Fruit fly (Drosophila melanogaster) whole organism, wandering third instar larva: Measurements from ENCODE around the gene CG4042.

ENCODE experiments used
- Abd-B ChIP-seq: fragments of >200 bp; optimal IDR thresholded peaks from 2 replicates; lab custom pipeline; 2017; ENCODE audit warnings: missing biosample characterization, missing genetic modification characterization
- CG32264 ChIP-seq: fragments of 200-800 bp; sonication (Bioruptor generic); optimal IDR thresholded peaks from 2 replicates; lab custom pipeline; 2016; ENCODE audit warnings: missing biosample characterization, missing genetic modification characterization
- Dif ChIP-seq: fragments of 200-275, 200-300 bp; sonication (Bioruptor generic); optimal IDR thresholded peaks from 2 replicates; lab custom pipeline; 2018; ENCODE audit warnings: missing biosample characterization, missing genetic modification characterization; ENCODE audit not compliant: partially characterized antibody
- GATAd ChIP-seq: sonication (Bioruptor generic); optimal IDR thresholded peaks from 2 replicates; lab custom pipeline; 2016; ENCODE audit warnings: missing biosample characterization, missing genetic modification characterization
- HLH106 ChIP-seq: fragments of 200-800 bp; optimal IDR thresholded peaks from 3 replicates; lab custom pipeline; 2019; ENCODE audit warnings: missing biosample characterization, mild to moderate bottlenecking, missing genetic modification characterization, moderate library complexity
- Hnf4 ChIP-seq: fragments of 200-800 bp; sonication (Bioruptor generic); optimal IDR thresholded peaks from 2 replicates; lab custom pipeline; 2016; ENCODE audit warnings: missing biosample characterization, mild to moderate bottlenecking, missing genetic modification characterization
- Hr78 ChIP-seq: fragments of >200 bp; optimal IDR thresholded peaks from 2 replicates; lab custom pipeline; 2017; ENCODE audit warnings: missing biosample characterization, missing genetic modification characterization
- Hr83 ChIP-seq: fragments of 200-300 bp; sonication (Bioruptor generic); optimal IDR thresholded peaks from 2 replicates; lab custom pipeline; 2016; ENCODE audit warnings: missing biosample characterization, mild to moderate bottlenecking, missing genetic modification characterization, moderate library complexity; ENCODE audit not compliant: poor library complexity, severe bottlenecking
- Jra ChIP-seq: sonication (Bioruptor generic); optimal IDR thresholded peaks from 2 replicates; lab custom pipeline; 2016; ENCODE audit warnings: missing biosample characterization, missing genetic modification characterization
- Myc ChIP-seq: fragments of >200 bp; optimal IDR thresholded peaks from 2 replicates; lab custom pipeline; 2017
- OdsH ChIP-seq: fragments of 200-800 bp; sonication (Bioruptor generic); optimal IDR thresholded peaks from 2 replicates; lab custom pipeline; 2016; ENCODE audit warnings: missing biosample characterization, mild to moderate bottlenecking, missing genetic modification characterization
- Rel ChIP-seq, 2 experiments: fragments of 200-800 bp; sonication (Bioruptor generic) in 1 of 2; optimal IDR thresholded peaks; 2 replicates in 1 of 2; 3 replicates in 1 of 2; lab custom pipeline; 2016 to 2019; ENCODE audit warnings: mild to moderate bottlenecking in 2 of 2, missing biosample characterization in 2 of 2, missing genetic modification characterization in 2 of 2, moderate library complexity in 1 of 2
- Sp1 ChIP-seq: fragments of 200-800 bp; sonication (Bioruptor generic); optimal IDR thresholded peaks from 3 replicates; lab custom pipeline; 2019; ENCODE audit warnings: missing biosample characterization, mild to moderate bottlenecking, missing genetic modification characterization, moderate library complexity
- br ChIP-seq: fragments of 200-800 bp; sonication (Bioruptor generic); optimal IDR thresholded peaks from 2 replicates; lab custom pipeline; 2016; ENCODE audit warnings: missing biosample characterization, missing genetic modification characterization
- brk ChIP-seq: fragments of 200-800 bp; sonication (Bioruptor generic); optimal IDR thresholded peaks from 2 replicates; lab custom pipeline; 2016; ENCODE audit warnings: missing biosample characterization, mild to moderate bottlenecking, missing genetic modification characterization
- dmrt93B ChIP-seq: fragments of 200-800 bp; sonication (Bioruptor generic); optimal IDR thresholded peaks from 2 replicates; lab custom pipeline; 2018; ENCODE audit warnings: missing biosample characterization, mild to moderate bottlenecking, missing genetic modification characterization
- dsf ChIP-seq: sonication (Bioruptor generic); optimal IDR thresholded peaks from 2 replicates; lab custom pipeline; 2016; ENCODE audit warnings: missing biosample characterization, missing genetic modification characterization, borderline replicate concordance
- ey ChIP-seq: fragments of 200-800 bp; sonication (Bioruptor generic); optimal IDR thresholded peaks from 2 replicates; lab custom pipeline; 2016; ENCODE audit warnings: missing biosample characterization, missing genetic modification characterization
- foxo ChIP-seq, 2 experiments: fragments of 200-800 bp; sonication (Bioruptor generic); optimal IDR thresholded peaks; 2 replicates in 1 of 2; 3 replicates in 1 of 2; lab custom pipeline; 2016 to 2017; ENCODE audit warnings: missing biosample characterization in 2 of 2, missing genetic modification characterization in 2 of 2
- fru ChIP-seq: fragments of 200-800 bp; sonication (Bioruptor generic); optimal IDR thresholded peaks from 3 replicates; lab custom pipeline; 2016; ENCODE audit warnings: missing biosample characterization, mild to moderate bottlenecking, missing genetic modification characterization
- h ChIP-seq: fragments of 200-800 bp; sonication (Bioruptor generic); optimal IDR thresholded peaks from 3 replicates; lab custom pipeline; 2016; ENCODE audit warnings: missing biosample characterization, mild to moderate bottlenecking, missing genetic modification characterization
- jim ChIP-seq: fragments of 175-275, 200-325 bp; sonication (Bioruptor generic); optimal IDR thresholded peaks from 2 replicates; lab custom pipeline; 2016; ENCODE audit warnings: missing biosample characterization, mild to moderate bottlenecking, missing genetic modification characterization
- psq ChIP-seq: fragments of 200-800 bp; sonication (Bioruptor generic); optimal IDR thresholded peaks from 3 replicates; lab custom pipeline; 2017; ENCODE audit warnings: missing biosample characterization, mild to moderate bottlenecking, missing genetic modification characterization, moderate library complexity
- rgr ChIP-seq: fragments of 200-800 bp; sonication (Bioruptor generic); optimal IDR thresholded peaks from 3 replicates; lab custom pipeline; 2016; ENCODE audit warnings: missing biosample characterization, mild to moderate bottlenecking, missing genetic modification characterization
- sage ChIP-seq: fragments of 200-800 bp; sonication (Bioruptor generic); optimal IDR thresholded peaks from 2 replicates; lab custom pipeline; 2016; ENCODE audit warnings: missing biosample characterization, mild to moderate bottlenecking, missing genetic modification characterization
- sv ChIP-seq: fragments of 200-800 bp; sonication (Bioruptor generic); optimal IDR thresholded peaks from 3 replicates; lab custom pipeline; 2016; ENCODE audit warnings: missing biosample characterization, missing genetic modification characterization
- usp ChIP-seq: fragments of >200 bp; optimal IDR thresholded peaks from 2 replicates; lab custom pipeline; 2017; ENCODE audit warnings: missing biosample characterization, missing genetic modification characterization
- woc ChIP-seq: sonication (Bioruptor generic); optimal IDR thresholded peaks from 2 replicates; lab custom pipeline; 2016; ENCODE audit warnings: missing biosample characterization, mild to moderate bottlenecking, missing genetic modification characterization

The CG4042 gene

dm6 chr3L:20771001-20771890 lies at the start of gene CG4042, which contains the start of gene Pitslre:
TSS of gene CG4042 (minus strand) at chr3L:20771507.
TSS of gene Pitslre (plus strand) at chr3L:20771528.
- TF ChIP-seq sv (peak; percentile 35), jim (no peak), Jra (GFP tag; lab: Kevin White, UChicago) (peak; percentile 22), OdsH (peak; percentile 54), fru (GFP tag; lab: Kevin White, UChicago) (peak; percentile 38), Hr83 (GFP tag; lab: Kevin White, UChicago) (peak; percentile 23), usp (GFP tag; lab: Kevin White, UChicago) (no peak), Myc (no peak), ey (GFP tag; lab: Kevin White, UChicago) (no peak), Abd-B (GFP tag; lab: Kevin White, UChicago) (no peak), dmrt93B (peak; percentile 13), Sp1 (GFP tag; lab: Kevin White, UChicago) (no peak), woc (GFP tag; lab: Kevin White, UChicago) (peak; percentile 31), foxo (GFP tag; optimal IDR thresholded peaks at IDR 0.05; lab: Kevin White, UChicago) (peak in 1 of 2 experiments; percentile 67), dsf (no peak), brk (GFP tag; lab: Kevin White, UChicago) (peak; percentile 72), psq (peak; percentile 57), Hnf4 (peak; percentile 58), sage (GFP tag; lab: Kevin White, UChicago) (peak; percentile 27), rgr (GFP tag; lab: Kevin White, UChicago) (peak; percentile 47), br (peak; percentile 6), h (GFP tag; lab: Kevin White, UChicago) (peak; percentile 52), Rel (GFP tag; optimal IDR thresholded peaks at IDR 0.05; lab: Kevin White, UChicago) (no peak), Rel (tag; optimal IDR thresholded peaks at IDR 0.05; lab: Kevin White, UChicago) (no peak)

- TF ChIP-seq usp (GFP tag; lab: Kevin White, UChicago) (no peak), Abd-B (GFP tag; lab: Kevin White, UChicago) (no peak), sv (no peak), Hnf4 (no peak), Dif (GFP tag; lab: Kevin White, UChicago) (no peak), Sp1 (GFP tag; lab: Kevin White, UChicago) (no peak), GATAd (GFP tag; lab: Kevin White, UChicago) (no peak), br (no peak), Hr83 (GFP tag; lab: Kevin White, UChicago) (no peak), dmrt93B (no peak), woc (GFP tag; lab: Kevin White, UChicago) (no peak), Hr78 (GFP tag; lab: Kevin White, UChicago) (no peak), HLH106 (no peak)
These were observed 46.6 kb upstream of the CG4042 start, which contains the start of gene Mst77F for dm6 chr3L:20817927-20818326. TSS of gene Mst77F (minus strand) at chr3L:20818027.

dm6 chr3L:20815666-20816375 lies 44.5 kb upstream of the CG4042 start, which contains the start of the genes CG3618 and Pka-R1:
TSS of gene CG3618 (minus strand) at chr3L:20816075.
TSS of gene Pka-R1 (plus strand) at chr3L:20816118.
- TF ChIP-seq OdsH (no peak), foxo (GFP tag; optimal IDR thresholded peaks at IDR 0.05; lab: Kevin White, UChicago) (no peak), Rel (GFP tag; optimal IDR thresholded peaks at IDR 0.05; lab: Kevin White, UChicago) (no peak), Rel (tag; optimal IDR thresholded peaks at IDR 0.05; lab: Kevin White, UChicago) (no peak), CG32264 (no peak), psq (peak; percentile 29), Hr83 (GFP tag; lab: Kevin White, UChicago) (peak; percentile 14), rgr (GFP tag; lab: Kevin White, UChicago) (peak; percentile 51)
